Worm (Caenorhabditis elegans) whole organism, L3 larva: ENCODE results near the gene nep-11.

Experiments used
- R02D3.7 ChIP-seq: fragments of 150-350 bp; optimal IDR thresholded peaks from 2 replicates; lab custom pipeline; 2014; ENCODE audit warnings: missing biosample characterization, missing genetic modification characterization
- ZK546.5 ChIP-seq: sonication (generic microtip); optimal IDR thresholded peaks from 2 replicates; lab custom pipeline; 2017; ENCODE audit warnings: missing biosample characterization, missing genetic modification characterization
- ama-1 ChIP-seq: fragments of 150-350 bp; optimal IDR thresholded peaks from 2 replicates; lab custom pipeline; 2018
- ceh-16 ChIP-seq: sonication (generic microtip); optimal IDR thresholded peaks from 2 replicates; lab custom pipeline; 2017; ENCODE audit warnings: missing biosample characterization, missing genetic modification characterization
- ceh-28 ChIP-seq: fragments of 150-350 bp; optimal IDR thresholded peaks from 2 replicates; lab custom pipeline; 2014; ENCODE audit warnings: missing biosample characterization, missing genetic modification reagents, missing genetic modification characterization
- ceh-82 ChIP-seq: fragments of 150-350 bp; optimal IDR thresholded peaks from 2 replicates; lab custom pipeline; 2014; ENCODE audit warnings: missing biosample characterization, missing genetic modification characterization
- ceh-9 ChIP-seq: sonication (generic microtip); optimal IDR thresholded peaks from 2 replicates; lab custom pipeline; 2018; ENCODE audit warnings: missing biosample characterization, missing genetic modification characterization
- egl-27 ChIP-seq: sonication (generic microtip); optimal IDR thresholded peaks from 4 replicates; lab custom pipeline; 2017; ENCODE audit warnings: missing biosample characterization, missing genetic modification reagents, missing genetic modification characterization
- elt-2 ChIP-seq: sonication (generic microtip); optimal IDR thresholded peaks from 2 replicates; lab custom pipeline; 2016; ENCODE audit warnings: missing genetic modification reagents, mild to moderate bottlenecking, missing genetic modification characterization, missing compliant biosample characterization
- elt-3 ChIP-seq, 3 experiments: fragments of 150-350 bp in 1 of 3; sonication (generic microtip) in 2 of 3; optimal IDR thresholded peaks; 2 replicates in 2 of 3; 4 replicates in 1 of 3; lab custom pipeline; 2014 to 2017; ENCODE audit warnings: missing biosample characterization in 3 of 3, missing genetic modification characterization in 3 of 3
- fkh-10 ChIP-seq: sonication (generic microtip); optimal IDR thresholded peaks from 2 replicates; lab custom pipeline; 2017; ENCODE audit warnings: missing biosample characterization, missing genetic modification reagents, missing genetic modification characterization
- fkh-2 ChIP-seq: fragments of 150-350 bp; optimal IDR thresholded peaks from 2 replicates; lab custom pipeline; 2014; ENCODE audit warnings: missing biosample characterization, missing genetic modification reagents, missing genetic modification characterization
- fos-1 ChIP-seq: fragments of 150-350 bp; optimal IDR thresholded peaks from 2 replicates; lab custom pipeline; 2014; ENCODE audit warnings: missing biosample characterization, missing genetic modification characterization
- hmg-11 ChIP-seq: sonication (generic microtip); optimal IDR thresholded peaks from 2 replicates; lab custom pipeline; 2016; ENCODE audit warnings: missing genetic modification characterization, missing compliant biosample characterization
- jun-1 ChIP-seq: fragments of 150-350 bp; optimal IDR thresholded peaks from 2 replicates; lab custom pipeline; 2014; ENCODE audit warnings: missing biosample characterization, missing genetic modification reagents, missing genetic modification characterization
- lin-15B ChIP-seq: fragments of 150-350 bp; optimal IDR thresholded peaks from 2 replicates; lab custom pipeline; 2014; ENCODE audit warnings: missing biosample characterization, missing genetic modification characterization
- lin-39 ChIP-seq: fragments of 150-350 bp; optimal IDR thresholded peaks from 2 replicates; lab custom pipeline; 2018; ENCODE audit warnings: missing biosample characterization, missing genetic modification reagents, missing genetic modification characterization
- lsy-12 ChIP-seq: sonication (generic microtip); optimal IDR thresholded peaks from 2 replicates; lab custom pipeline; 2016; ENCODE audit warnings: mild to moderate bottlenecking, missing genetic modification characterization, missing compliant biosample characterization
- mdl-1 ChIP-seq: fragments of 150-350 bp; optimal IDR thresholded peaks from 2 replicates; lab custom pipeline; 2014; ENCODE audit warnings: missing biosample characterization, missing genetic modification characterization
- mml-1 ChIP-seq: fragments of 150-350 bp; sonication (generic microtip); optimal IDR thresholded peaks from 3 replicates; lab custom pipeline; 2014; ENCODE audit warnings: missing biosample characterization, missing genetic modification characterization
- nhr-11 ChIP-seq: fragments of 150-350 bp; optimal IDR thresholded peaks from 2 replicates; lab custom pipeline; 2014; ENCODE audit warnings: missing biosample characterization, missing genetic modification characterization
- nhr-12 ChIP-seq: fragments of 150-350 bp; optimal IDR thresholded peaks from 2 replicates; lab custom pipeline; 2014; ENCODE audit warnings: missing biosample characterization, missing genetic modification characterization
- nhr-23 ChIP-seq: fragments of 150-350 bp; optimal IDR thresholded peaks from 2 replicates; lab custom pipeline; 2014; ENCODE audit warnings: missing biosample characterization, missing genetic modification reagents, missing genetic modification characterization
- nhr-237 ChIP-seq: fragments of 150-350 bp; optimal IDR thresholded peaks from 2 replicates; lab custom pipeline; 2014; ENCODE audit warnings: missing biosample characterization, missing genetic modification characterization
- nhr-43 ChIP-seq: sonication (generic microtip); optimal IDR thresholded peaks from 2 replicates; lab custom pipeline; 2016; ENCODE audit warnings: mild to moderate bottlenecking, missing genetic modification characterization, missing compliant biosample characterization; ENCODE audit not compliant: poor library complexity, severe bottlenecking
- nhr-67 ChIP-seq: fragments of 150-350 bp; optimal IDR thresholded peaks from 2 replicates; lab custom pipeline; 2014; ENCODE audit warnings: missing biosample characterization, missing genetic modification characterization
- nhr-76 ChIP-seq: fragments of 150-350 bp; sonication (generic microtip); optimal IDR thresholded peaks from 5 replicates; lab custom pipeline; 2014; ENCODE audit warnings: missing biosample characterization, missing genetic modification characterization
- pha-4 ChIP-seq: fragments of 150-350 bp; optimal IDR thresholded peaks from 2 replicates; lab custom pipeline; 2014; ENCODE audit warnings: missing biosample characterization, missing genetic modification reagents, missing genetic modification characterization
- pqm-1 ChIP-seq: fragments of 150-350 bp; optimal IDR thresholded peaks from 2 replicates; lab custom pipeline; 2017; ENCODE audit warnings: missing biosample characterization, missing genetic modification characterization, inconsistent platforms
- sea-2 ChIP-seq: fragments of 150-350 bp; sonication (generic microtip); optimal IDR thresholded peaks from 4 replicates; lab custom pipeline; 2014; ENCODE audit warnings: missing biosample characterization, missing genetic modification reagents, missing genetic modification characterization
- skn-1 ChIP-seq: fragments of 150-350 bp; optimal IDR thresholded peaks from 2 replicates; lab custom pipeline; 2014; ENCODE audit warnings: missing biosample characterization, missing genetic modification characterization
- snpc-4 ChIP-seq: fragments of 150-350 bp; optimal IDR thresholded peaks from 2 replicates; lab custom pipeline; 2014; ENCODE audit warnings: missing biosample characterization, missing genetic modification characterization
- tbx-2 ChIP-seq: sonication (generic microtip); optimal IDR thresholded peaks from 2 replicates; lab custom pipeline; 2016; ENCODE audit warnings: mild to moderate bottlenecking, missing genetic modification characterization, missing compliant biosample characterization
- unc-39 ChIP-seq: sonication (generic microtip); optimal IDR thresholded peaks from 4 replicates; lab custom pipeline; 2017; ENCODE audit warnings: missing biosample characterization, missing genetic modification characterization
- unc-62 ChIP-seq: fragments of 150-350 bp; sonication (generic microtip); optimal IDR thresholded peaks from 4 replicates; lab custom pipeline; 2014; ENCODE audit warnings: missing biosample characterization, missing genetic modification reagents, missing genetic modification characterization
- ztf-11 ChIP-seq: fragments of 150-350 bp; optimal IDR thresholded peaks from 2 replicates; lab custom pipeline; 2014; ENCODE audit warnings: missing biosample characterization, missing genetic modification characterization
- ztf-4 ChIP-seq: fragments of 150-350 bp; optimal IDR thresholded peaks from 2 replicates; lab custom pipeline; 2014; ENCODE audit warnings: missing biosample characterization, missing genetic modification characterization

The nep-11 gene

ce11 chrII:3395484-3395883 lies 29.8 kb downstream of the nep-11 start, which contains the start of gene nep-20:
nep-20 (minus strand) TSS chrII:3395584.
- TF ChIP-seq nhr-67 (tag; lab: Kevin White, UChicago) = no peak
- TF ChIP-seq fkh-2 (tag; lab: Kevin White, UChicago) = no peak
- no peak for TF ChIP-seq R02D3.7 (tag; lab: Kevin White, UChicago)
- TF ChIP-seq nhr-23 (tag; lab: Kevin White, UChicago) = no peak
- no peak for TF ChIP-seq elt-2 (tag; lab: Kevin White, UChicago)
- TF ChIP-seq ceh-16 = no peak
- TF ChIP-seq unc-62 (GFP tag; lab: Kevin White, UChicago) = no peak
- TF ChIP-seq lin-15B (tag; lab: Kevin White, UChicago) = no peak
- no peak for TF ChIP-seq mml-1 (tag; lab: Kevin White, UChicago)
- no peak for TF ChIP-seq ama-1
- TF ChIP-seq snpc-4 (tag; lab: Kevin White, UChicago) = no peak
- TF ChIP-seq unc-39 = no peak
- TF ChIP-seq ztf-4 (tag; lab: Kevin White, UChicago) = no peak
- TF ChIP-seq lin-39 (tag; lab: Kevin White, UChicago) = no peak

DNA sequence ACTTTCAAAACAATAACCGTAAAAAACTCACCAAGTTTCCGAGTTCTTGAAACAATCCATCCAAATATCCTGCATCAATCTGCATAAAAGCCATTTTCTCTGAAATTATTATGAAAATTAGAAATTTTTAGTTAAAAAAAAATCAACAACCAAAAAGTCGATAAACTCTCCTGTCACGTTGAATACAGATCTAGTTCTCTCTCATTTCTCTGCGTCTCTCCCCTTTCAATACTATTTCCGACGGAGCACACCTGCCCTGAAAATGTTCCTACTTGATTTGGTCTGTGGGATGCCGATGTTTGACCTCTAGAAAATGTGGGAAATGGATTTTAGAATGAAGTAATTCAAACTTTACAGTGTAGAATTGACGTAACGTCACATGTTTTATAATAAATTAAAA lies 37.8 kb downstream of the nep-11 start, which contains the start of gene T06D4.6:
Gene T06D4.6, minus strand, starts transcription at position 101 of the 400 bp plus-strand sequence.
- TF ChIP-seq sea-2 (no peak), skn-1 (tag; lab: Kevin White, UChicago) (no peak), mml-1 (tag; lab: Kevin White, UChicago) (no peak), snpc-4 (tag; lab: Kevin White, UChicago) (no peak), lsy-12 (tag; lab: Kevin White, UChicago) (no peak), hmg-11 (tag; lab: Kevin White, UChicago) (no peak), tbx-2 (tag; lab: Kevin White, UChicago) (no peak), ztf-4 (tag; lab: Kevin White, UChicago) (no peak), nhr-237 (tag; lab: Kevin White, UChicago) (no peak), ZK546.5 (tag; lab: Kevin White, UChicago) (no peak), nhr-12 (tag; lab: Kevin White, UChicago) (no peak), nhr-11 (no peak), egl-27 (tag; lab: Kevin White, UChicago) (no peak), ceh-9 (tag; lab: Kevin White, UChicago) (no peak), fkh-10 (GFP tag; lab: Kevin White, UChicago) (no peak)

ce11 chrII:3385736-3386135 lies 39.6 kb downstream of the nep-11 start, which contains the start of gene T06D4.2:
T06D4.2 (minus strand) TSS chrII:3385905.
- TF ChIP-seq ceh-28 (tag; lab: Kevin White, UChicago) (no peak), ZK546.5 (tag; lab: Kevin White, UChicago) (no peak)

DNA sequence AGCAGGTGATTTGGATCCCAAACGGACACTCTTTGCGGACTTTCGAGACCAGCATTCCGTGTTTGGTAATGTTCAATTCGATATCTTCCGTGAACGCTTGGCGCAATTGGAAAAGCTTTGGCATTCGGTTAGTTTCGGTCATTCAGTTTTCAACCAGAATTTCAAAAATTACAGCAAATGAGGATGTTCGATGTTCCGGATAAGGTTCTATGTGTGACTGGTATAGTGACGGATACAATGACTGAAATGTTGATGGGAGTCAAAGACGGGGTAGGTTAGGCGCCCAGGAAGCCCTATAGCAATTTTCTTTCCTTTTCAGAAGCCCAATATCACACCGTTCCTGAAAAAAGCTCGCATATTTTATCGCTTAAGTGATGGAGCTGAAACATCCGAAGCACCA lies 42.2 kb downstream of the nep-11 start:
- TF ChIP-seq skn-1 (tag; lab: Kevin White, UChicago) = no peak
- no peak for TF ChIP-seq elt-3 (tag; optimal IDR thresholded peaks at IDR 0.05; lab: Kevin White, UChicago)
- no peak for TF ChIP-seq tbx-2 (tag; lab: Kevin White, UChicago)
- no peak for TF ChIP-seq ceh-9 (tag; lab: Kevin White, UChicago)
- no peak for TF ChIP-seq fos-1 (tag; lab: Kevin White, UChicago)
- no peak for TF ChIP-seq pha-4 (tag; lab: Kevin White, UChicago)
- no peak for TF ChIP-seq jun-1 (tag; lab: Kevin White, UChicago)
- no peak for TF ChIP-seq snpc-4 (tag; lab: Kevin White, UChicago)
- no peak for TF ChIP-seq mml-1 (tag; lab: Kevin White, UChicago)
- no peak for TF ChIP-seq nhr-67 (tag; lab: Kevin White, UChicago)
- TF ChIP-seq elt-2 (tag; lab: Kevin White, UChicago) = no peak
- no peak for TF ChIP-seq mdl-1

DNA sequence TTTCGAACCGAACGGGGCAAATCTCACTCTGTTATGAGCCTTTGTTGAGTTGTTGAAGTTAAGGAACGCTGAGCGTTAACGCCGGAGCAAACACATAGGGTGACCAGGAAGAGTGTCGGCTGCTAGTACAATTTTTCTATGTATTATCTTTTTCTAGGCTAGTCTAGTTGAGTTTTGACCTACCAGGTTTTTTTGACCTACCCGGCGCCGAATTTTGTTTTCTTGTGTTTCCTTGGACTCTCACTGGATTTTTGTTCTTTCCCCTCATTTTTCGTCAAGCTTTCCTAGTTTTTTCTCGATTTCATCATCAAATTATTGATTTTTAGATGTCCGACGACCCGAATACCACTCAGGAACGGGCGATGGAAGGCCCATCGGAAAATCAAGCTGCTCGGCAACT lies 43.8 kb downstream of the nep-11 start, which contains the start of gene T06D4.1:
Gene T06D4.1, plus strand, starts transcription at position 321 of the 400 bp plus-strand sequence.
- TF ChIP-seq ceh-16 (no peak), nhr-23 (tag; lab: Kevin White, UChicago) (no peak), R02D3.7 (tag; lab: Kevin White, UChicago) (no peak), ceh-82 (no peak), ZK546.5 (tag; lab: Kevin White, UChicago) (no peak), nhr-43 (tag; lab: Kevin White, UChicago) (no peak), ztf-11 (no peak), nhr-76 (no peak), pqm-1 (no peak), skn-1 (tag; lab: Kevin White, UChicago) (no peak), nhr-67 (tag; lab: Kevin White, UChicago) (no peak)
